Worm (Caenorhabditis elegans) whole organism, L4/young adult: ENCODE measurements around the gene vha-1.

ENCODE experiments used
- W03F9.2 ChIP-seq: fragments of 150-350 bp; optimal IDR thresholded peaks from 2 replicates; lab custom pipeline; 2014; ENCODE audit warnings: missing biosample characterization, missing genetic modification characterization
- him-1 ChIP-seq: sonication (generic microtip); optimal IDR thresholded peaks from 2 replicates; lab custom pipeline; 2016; ENCODE audit warnings: missing genotype, missing genetic modification reagents, missing genetic modification characterization, missing compliant biosample characterization

DNA sequence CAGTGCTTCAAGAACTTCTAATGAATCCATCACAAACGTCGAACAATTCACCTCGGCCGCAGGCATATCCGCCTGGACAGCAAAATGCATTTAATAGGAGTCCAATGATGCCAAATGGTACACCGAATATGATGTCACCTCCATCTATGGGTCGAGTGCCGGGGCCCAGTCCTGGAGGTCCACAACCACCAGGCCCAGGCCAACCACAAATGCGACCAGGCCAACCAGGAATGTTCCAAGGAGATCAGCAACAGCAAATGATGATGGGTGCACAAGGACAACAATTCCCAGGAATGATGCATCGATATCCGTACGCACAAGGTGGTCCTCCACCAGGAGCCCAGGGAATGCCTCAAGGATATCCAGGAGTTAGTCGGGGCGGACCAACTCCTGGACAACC, 14.0 kb upstream of the vha-1 start:
- TF ChIP-seq him-1 (tag; lab: Kevin White, UChicago) (no peak), W03F9.2 (tag; lab: Kevin White, UChicago) (no peak)
